Worm (Caenorhabditis elegans) whole organism, midembryonic: Measurements from ENCODE around the gene rpi-2.

Experiments
- cog-1 ChIP-seq: sonication (generic microtip); optimal IDR thresholded peaks from 2 replicates; lab custom pipeline; 2016; ENCODE audit warnings: missing genetic modification characterization, missing compliant biosample characterization
- flt-1 ChIP-seq: fragments of 200-800 bp; sonication (Bioruptor generic); IDR thresholded peaks from 2 replicates; pipeline ENCODE4 v1.3.6; 2022; ENCODE audit warnings: missing genetic modification characterization, missing compliant biosample characterization
- klf-2 ChIP-seq: fragments of 200-800 bp; sonication (Bioruptor generic); conservative IDR thresholded peaks from 2 replicates; pipeline ENCODE4 v1.3.6; 2022; ENCODE audit warnings: missing genetic modification reagents, missing genetic modification characterization, missing compliant biosample characterization
- med-1 ChIP-seq: sonication (generic microtip); optimal IDR thresholded peaks from 2 replicates; lab custom pipeline; 2017; ENCODE audit warnings: missing genetic modification characterization, mild to moderate bottlenecking, missing compliant biosample characterization, antibody characterized with exemption, missing genetic modification reagents; ENCODE audit not compliant: insufficient read depth
- ref-1 ChIP-seq: fragments of 200-800 bp; sonication (Bioruptor generic); conservative IDR thresholded peaks from 2 replicates; pipeline ENCODE4 v1.3.6; 2022; ENCODE audit warnings: missing genetic modification reagents, missing genetic modification characterization, missing compliant biosample characterization
- tab-1 ChIP-seq: fragments of 200-800 bp; sonication (Bioruptor generic); IDR thresholded peaks from 2 replicates; pipeline ENCODE4 v1.3.6; 2022; ENCODE audit warnings: missing genetic modification characterization, missing compliant biosample characterization
- ztf-23 ChIP-seq: fragments of 200-800 bp; sonication (Bioruptor generic); IDR thresholded peaks from 2 replicates; pipeline ENCODE4 v1.3.6; 2022; ENCODE audit warnings: missing genetic modification reagents, missing genetic modification characterization, missing compliant biosample characterization
- ztf-29 ChIP-seq: fragments of 200-800 bp; sonication (Bioruptor generic); IDR thresholded peaks from 2 replicates; pipeline ENCODE4 v1.3.6; 2022; ENCODE audit warnings: missing genetic modification reagents, missing genetic modification characterization, missing compliant biosample characterization

ce11 chrIV:1687151-1687550 lies 23.9 kb upstream of the rpi-2 start:
- TF ChIP-seq ztf-23 (GFP tag; lab: Robert Waterston, UW) (peak; percentile 63; the same call in 1 of the 2 replicates), tab-1 (GFP tag; lab: Robert Waterston, UW) (no peak), flt-1 (GFP tag; lab: Robert Waterston, UW) (peak; percentile 59; the same call in 1 of the 2 replicates), ref-1 (GFP tag; lab: Robert Waterston, UW) (0 out of 2 replicates have a peak, but pooled peaks have one; percentile 24), klf-2 (GFP tag; lab: Robert Waterston, UW) (0 out of 2 replicates have a peak, but pooled peaks have one; percentile 40), cog-1 (tag; lab: Kevin White, UChicago) (no peak), ztf-29 (GFP tag; lab: Robert Waterston, UW) (no peak), med-1 (GFP tag; lab: Kevin White, UChicago) (no peak)
